Worm (Caenorhabditis elegans): ENCODE measurements around the gene ecps-1.

ecps-1 gene

DNA sequence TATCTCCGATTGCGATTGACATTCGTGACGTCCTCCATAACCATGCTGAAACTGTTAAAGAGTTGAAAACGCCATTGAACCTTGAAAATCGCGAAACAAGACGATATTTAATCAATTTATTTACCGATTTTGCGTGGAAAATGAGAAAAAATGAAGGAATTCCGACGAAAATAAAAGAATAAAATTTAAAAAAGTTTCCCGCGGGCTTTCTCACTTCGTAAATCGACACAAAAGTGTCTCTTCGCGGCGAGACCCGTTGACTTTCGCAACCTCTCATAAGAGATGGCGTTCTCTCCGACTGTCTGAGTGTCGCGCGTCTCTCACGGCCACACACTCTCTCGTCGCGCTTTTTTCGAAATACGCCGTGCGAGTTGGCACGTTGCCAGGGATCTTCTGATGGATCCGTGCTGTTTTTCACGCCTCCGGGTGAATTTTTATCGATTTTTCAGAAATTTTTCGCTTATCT lies 53.1 kb downstream of the ecps-1 start, which contains the start of gene hat-1 (continued):
- TF ChIP-seq elt-3 (tag; optimal IDR thresholded peaks at IDR 0.05) (no peak), nhr-25 (tag; optimal IDR thresholded peaks at IDR 0.05) (peak; percentile 97), fos-1 (tag; optimal IDR thresholded peaks at IDR 0.05) (peak; percentile 82), sma-9 (GFP tag; optimal IDR thresholded peaks at IDR 0.05) (peak; percentile 93), sma-9 (tag; optimal IDR thresholded peaks at IDR 0.05) (no peak), ztf-4 (tag; optimal IDR thresholded peaks at IDR 0.05) (peak; percentile 90), unc-39 (tag; optimal IDR thresholded peaks at IDR 0.05) (no peak), sem-4 (tag; optimal IDR thresholded peaks at IDR 0.05) (peak; percentile 89), ceh-82 (tag; optimal IDR thresholded peaks at IDR 0.05) (peak; percentile 34), zag-1 (tag; optimal IDR thresholded peaks at IDR 0.05) (peak; percentile 72)

DNA sequence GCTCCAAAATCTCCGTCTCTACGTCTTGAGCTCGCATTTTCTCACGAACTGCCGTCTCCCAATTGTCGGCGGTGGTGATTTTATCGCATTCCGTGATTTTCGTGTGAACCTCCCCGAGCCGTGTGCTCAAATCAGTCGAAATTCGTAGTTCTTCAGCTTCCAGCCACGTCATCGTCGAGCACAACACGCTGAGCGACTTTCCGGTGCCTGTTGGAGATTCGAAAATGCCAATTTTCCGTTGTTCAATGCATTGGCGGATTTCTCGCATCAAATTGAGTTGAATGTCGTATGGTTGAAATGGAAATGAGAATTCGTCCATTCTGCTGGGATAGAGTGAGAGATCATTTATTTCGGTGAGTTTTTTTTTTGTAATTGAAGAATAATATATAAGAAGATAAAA lies 55.4 kb downstream of the ecps-1 start, which contains the start of the genes M03C11.3 and chl-1:
M03C11.3 (plus strand) TSS at position 153 of the 400 bp plus-strand sequence.
chl-1 (minus strand) TSS at position 323 of the 400 bp plus-strand sequence.
- TF ChIP-seq sem-4 (tag; optimal IDR thresholded peaks at IDR 0.05) (no peak), mab-5 (tag; optimal IDR thresholded peaks at IDR 0.05) (no peak), fos-1 (tag; optimal IDR thresholded peaks at IDR 0.05) (no peak), lin-39 (tag; optimal IDR thresholded peaks at IDR 0.05) (no peak), aly-2 (tag; optimal IDR thresholded peaks at IDR 0.05) (no peak), ama-1 (optimal IDR thresholded peaks at IDR 0.05) (no peak), mbf-1 (tag; optimal IDR thresholded peaks at IDR 0.05) (no peak)
